Fruit fly (Drosophila melanogaster) whole organism, prepupa: ENCODE measurements around the gene CG12278.

Experiments used
- Blimp-1 ChIP-seq: fragments of 200-800 bp; sonication (Bioruptor generic); optimal IDR thresholded peaks from 3 replicates; lab custom pipeline; 2017; ENCODE audit warnings: missing biosample characterization, missing genetic modification characterization, mild to moderate bottlenecking, moderate library complexity, missing genetic modification reagents
- CG10631 ChIP-seq: fragments of 200-800 bp; sonication (Bioruptor generic); optimal IDR thresholded peaks from 2 replicates; lab custom pipeline; 2016; ENCODE audit warnings: missing biosample characterization, missing genetic modification characterization
- CG10669 ChIP-seq: fragments of 200-800 bp; sonication (Bioruptor generic); optimal IDR thresholded peaks from 3 replicates; lab custom pipeline; 2018; ENCODE audit warnings: missing biosample characterization, mild to moderate bottlenecking, missing genetic modification characterization, moderate library complexity
- CG11294 ChIP-seq: fragments of 200-800 bp; sonication (Bioruptor generic); IDR thresholded peaks from 2 replicates; pipeline ENCODE4 v1.3.6; 2022; ENCODE audit warnings: missing biosample characterization, missing genetic modification characterization
- CG15336 ChIP-seq: fragments of 200-800 bp; sonication (Bioruptor generic); IDR thresholded peaks from 2 replicates; pipeline ENCODE4 v1.3.6; 2022; ENCODE audit warnings: missing biosample characterization, missing genetic modification characterization
- CG1621 ChIP-seq: fragments of 200-800 bp; sonication (Bioruptor generic); optimal IDR thresholded peaks from 3 replicates; lab custom pipeline; 2018; ENCODE audit warnings: missing biosample characterization, mild to moderate bottlenecking, missing genetic modification characterization
- CG16779 ChIP-seq: fragments of 200-800 bp; sonication (Bioruptor generic); optimal IDR thresholded peaks from 3 replicates; lab custom pipeline; 2017; ENCODE audit warnings: missing biosample characterization, mild to moderate bottlenecking, missing genetic modification characterization
- CG3032 ChIP-seq: fragments of 200-800 bp; optimal IDR thresholded peaks from 2 replicates; lab custom pipeline; 2019; ENCODE audit warnings: missing biosample characterization, mild to moderate bottlenecking, missing genetic modification characterization, moderate library complexity
- CG31627 ChIP-seq: fragments of 200-800 bp; sonication (Bioruptor generic); optimal IDR thresholded peaks from 3 replicates; lab custom pipeline; 2016; ENCODE audit warnings: missing biosample characterization, missing genetic modification characterization
- CG34406 ChIP-seq: fragments of 200-800 bp; sonication (Bioruptor generic); optimal IDR thresholded peaks from 3 replicates; lab custom pipeline; 2016; ENCODE audit warnings: missing biosample characterization, missing genetic modification characterization
- CG3919 ChIP-seq: fragments of 200-800 bp; sonication (Bioruptor generic); optimal IDR thresholded peaks from 3 replicates; lab custom pipeline; 2016; ENCODE audit warnings: missing biosample characterization, missing genetic modification characterization
- CG4318 ChIP-seq: fragments of 200-800 bp; sonication (Bioruptor generic); optimal IDR thresholded peaks from 3 replicates; lab custom pipeline; 2017; ENCODE audit warnings: missing biosample characterization, mild to moderate bottlenecking, missing genetic modification characterization
- CG6163 ChIP-seq: fragments of 200-800 bp; sonication (Bioruptor generic); IDR thresholded peaks from 3 replicates; pipeline ENCODE4 v1.3.6; 2022; ENCODE audit warnings: missing biosample characterization, missing genetic modification characterization
- CG6276 ChIP-seq: fragments of 200-800 bp; sonication (Bioruptor generic); optimal IDR thresholded peaks from 2 replicates; lab custom pipeline; 2017; ENCODE audit warnings: missing biosample characterization, mild to moderate bottlenecking, missing genetic modification characterization
- CG6808 ChIP-seq: fragments of 200-800 bp; sonication (Bioruptor generic); optimal IDR thresholded peaks from 3 replicates; lab custom pipeline; 2017; ENCODE audit warnings: missing biosample characterization, missing genetic modification characterization, mild to moderate bottlenecking, moderate library complexity, missing genetic modification reagents
- CG8119 ChIP-seq: fragments of 200-800 bp; sonication (Bioruptor generic); IDR thresholded peaks from 3 replicates; pipeline ENCODE4 v1.3.6; 2022; ENCODE audit warnings: missing biosample characterization, missing genetic modification characterization
- CG8632 ChIP-seq: fragments of 200-800 bp; sonication (Bioruptor generic); optimal IDR thresholded peaks from 3 replicates; lab custom pipeline; 2016; ENCODE audit warnings: missing biosample characterization, missing genetic modification characterization
- CG9139 ChIP-seq: fragments of 200-800 bp; sonication (Bioruptor generic); optimal IDR thresholded peaks from 3 replicates; lab custom pipeline; 2017; ENCODE audit warnings: missing biosample characterization, mild to moderate bottlenecking, missing genetic modification characterization
- Eip75B ChIP-seq: fragments of 200-800 bp; sonication (Bioruptor generic); optimal IDR thresholded peaks from 3 replicates; lab custom pipeline; 2016; ENCODE audit warnings: missing biosample characterization, missing genetic modification characterization
- Eip78C ChIP-seq: fragments of 200-800 bp; sonication (Bioruptor generic); peaks from one replicate; lab custom pipeline; 2016; ENCODE audit warnings: missing biosample characterization, missing genetic modification characterization
- Ets21C ChIP-seq: fragments of 200-800 bp; sonication (Bioruptor generic); optimal IDR thresholded peaks from 3 replicates; lab custom pipeline; 2016; ENCODE audit warnings: missing biosample characterization, missing genetic modification characterization
- Gug ChIP-seq: fragments of 200-800 bp; sonication (Bioruptor generic); IDR thresholded peaks from 2 replicates; pipeline ENCODE4 v1.3.6; 2022; ENCODE audit warnings: missing biosample characterization, missing genetic modification characterization
- Hr38 ChIP-seq: sonication (Bioruptor generic); optimal IDR thresholded peaks from 2 replicates; lab custom pipeline; 2016; ENCODE audit warnings: missing biosample characterization, missing genetic modification characterization
- Hr4 ChIP-seq: fragments of 200-800 bp; sonication (Bioruptor generic); optimal IDR thresholded peaks from 3 replicates; lab custom pipeline; 2016; ENCODE audit warnings: missing biosample characterization, missing genetic modification characterization
- Met ChIP-seq: fragments of 200-800 bp; sonication (Bioruptor generic); optimal IDR thresholded peaks from 3 replicates; lab custom pipeline; 2016; ENCODE audit warnings: missing biosample characterization, missing genetic modification characterization
- Sox102F ChIP-seq: fragments of 200-800 bp; sonication (Bioruptor generic); optimal IDR thresholded peaks from 2 replicates; lab custom pipeline; 2016; ENCODE audit warnings: missing biosample characterization, mild to moderate bottlenecking, missing genetic modification characterization
- Sox14 ChIP-seq: fragments of 200-800 bp; sonication (Bioruptor generic); optimal IDR thresholded peaks from 3 replicates; lab custom pipeline; 2016; ENCODE audit warnings: missing biosample characterization, missing genetic modification characterization
- Sox15 ChIP-seq: fragments of 200-800 bp; sonication (Bioruptor generic); optimal IDR thresholded peaks from 3 replicates; lab custom pipeline; 2016; ENCODE audit warnings: missing biosample characterization, missing genetic modification characterization
- achi ChIP-seq: fragments of 200-800 bp; sonication (Bioruptor generic); optimal IDR thresholded peaks from 3 replicates; lab custom pipeline; 2016; ENCODE audit warnings: missing biosample characterization, missing genetic modification characterization
- acj6 ChIP-seq: fragments of 200-800 bp; sonication (Bioruptor generic); optimal IDR thresholded peaks from 3 replicates; lab custom pipeline; 2016; ENCODE audit warnings: missing biosample characterization, missing genetic modification characterization
- cyc ChIP-seq: fragments of 200-800 bp; sonication (Bioruptor generic); optimal IDR thresholded peaks from 3 replicates; lab custom pipeline; 2016; ENCODE audit warnings: missing biosample characterization, missing genetic modification characterization
- eg ChIP-seq: fragments of 200-800 bp; sonication (Bioruptor generic); IDR thresholded peaks from 3 replicates; pipeline ENCODE4 v1.3.6; 2022; ENCODE audit warnings: missing biosample characterization, missing genetic modification characterization
- esn ChIP-seq: fragments of 200-800 bp; sonication (Bioruptor generic); optimal IDR thresholded peaks from 2 replicates; lab custom pipeline; 2016; ENCODE audit warnings: missing biosample characterization, mild to moderate bottlenecking, missing genetic modification characterization, moderate library complexity
- fd59A ChIP-seq: fragments of 200-800 bp; sonication (Bioruptor generic); optimal IDR thresholded peaks from 2 replicates; lab custom pipeline; 2017; ENCODE audit warnings: missing biosample characterization, mild to moderate bottlenecking, missing genetic modification characterization, missing genetic modification reagents
- fkh ChIP-seq: fragments of 200-800 bp; sonication (Bioruptor generic); optimal IDR thresholded peaks from 3 replicates; lab custom pipeline; 2017; ENCODE audit warnings: missing biosample characterization, mild to moderate bottlenecking, missing genetic modification characterization, moderate library complexity
- net ChIP-seq: fragments of 200-800 bp; sonication (Bioruptor generic); optimal IDR thresholded peaks from 3 replicates; lab custom pipeline; 2016; ENCODE audit warnings: missing biosample characterization, missing genetic modification characterization
- pdm3 ChIP-seq: fragments of 200-800 bp; sonication (Bioruptor generic); optimal IDR thresholded peaks from 3 replicates; lab custom pipeline; 2016; ENCODE audit warnings: missing biosample characterization, missing genetic modification characterization
- spab ChIP-seq: fragments of 200-800 bp; sonication (Bioruptor generic); optimal IDR thresholded peaks from 2 replicates; lab custom pipeline; 2017; ENCODE audit warnings: missing biosample characterization, mild to moderate bottlenecking, missing genetic modification characterization, missing genetic modification reagents
- ss ChIP-seq, 2 experiments: fragments of 200-800 bp; sonication (Bioruptor generic); optimal IDR thresholded peaks; 2 replicates in 1 of 2; 3 replicates in 1 of 2; lab custom pipeline; 2017 to 2018; ENCODE audit warnings: mild to moderate bottlenecking in 2 of 2, missing biosample characterization in 2 of 2, missing genetic modification characterization in 2 of 2, moderate library complexity in 1 of 2
- svp ChIP-seq: fragments of 200-800 bp; sonication (Bioruptor generic); peaks from one replicate; lab custom pipeline; 2016; ENCODE audit warnings: missing biosample characterization, missing genetic modification characterization
- topi ChIP-seq: fragments of 200-800 bp; sonication (Bioruptor generic); optimal IDR thresholded peaks from 3 replicates; lab custom pipeline; 2016; ENCODE audit warnings: missing biosample characterization, missing genetic modification characterization
- vri ChIP-seq: fragments of 200-800 bp; sonication (Bioruptor generic); optimal IDR thresholded peaks from 3 replicates; lab custom pipeline; 2016; ENCODE audit warnings: missing biosample characterization, mild to moderate bottlenecking, missing genetic modification characterization

The CG12278 gene

DNA sequence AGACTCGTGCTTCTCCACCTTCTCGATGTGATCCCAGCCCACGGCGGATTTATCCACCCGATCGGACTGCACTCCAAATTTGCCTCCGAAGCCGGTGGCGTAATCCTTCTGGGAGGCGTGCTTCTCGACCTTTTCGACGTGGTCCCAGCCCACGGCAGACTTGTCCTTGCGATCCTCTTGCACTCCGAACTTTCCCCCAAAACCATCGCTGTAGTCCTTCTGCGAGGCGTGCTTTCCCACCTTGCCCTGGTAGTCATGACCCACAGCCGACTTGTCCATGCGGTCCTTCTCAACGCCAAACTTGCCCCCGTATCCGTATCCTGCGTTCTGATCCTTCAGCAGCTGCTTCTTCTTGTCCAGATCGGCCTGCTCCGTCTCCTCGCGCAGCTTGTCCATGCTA is 19.6 kb downstream of the CG12278 start:
- TF ChIP-seq CG16779 (tag; lab: Kevin White, UChicago) (no peak), pdm3 (GFP tag; lab: Kevin White, UChicago) (no peak), CG9139 (GFP tag; lab: Kevin White, UChicago) (no peak), net (GFP tag; lab: Kevin White, UChicago) (no peak), fkh (GFP tag; lab: Kevin White, UChicago) (no peak), Eip78C (GFP tag; lab: Kevin White, UChicago) (no peak), spab (GFP tag; lab: Kevin White, UChicago) (no peak), CG10669 (GFP tag; lab: Kevin White, UChicago) (no peak), CG3032 (no peak), CG6163 (GFP tag; lab: Robert Waterston, UW) (no peak), cyc (GFP tag; lab: Kevin White, UChicago) (no peak), CG8632 (GFP tag; lab: Kevin White, UChicago) (no peak), CG6808 (no peak), CG15336 (GFP tag; lab: Robert Waterston, UW) (no peak), CG8119 (GFP tag; lab: Robert Waterston, UW) (no peak)

DNA sequence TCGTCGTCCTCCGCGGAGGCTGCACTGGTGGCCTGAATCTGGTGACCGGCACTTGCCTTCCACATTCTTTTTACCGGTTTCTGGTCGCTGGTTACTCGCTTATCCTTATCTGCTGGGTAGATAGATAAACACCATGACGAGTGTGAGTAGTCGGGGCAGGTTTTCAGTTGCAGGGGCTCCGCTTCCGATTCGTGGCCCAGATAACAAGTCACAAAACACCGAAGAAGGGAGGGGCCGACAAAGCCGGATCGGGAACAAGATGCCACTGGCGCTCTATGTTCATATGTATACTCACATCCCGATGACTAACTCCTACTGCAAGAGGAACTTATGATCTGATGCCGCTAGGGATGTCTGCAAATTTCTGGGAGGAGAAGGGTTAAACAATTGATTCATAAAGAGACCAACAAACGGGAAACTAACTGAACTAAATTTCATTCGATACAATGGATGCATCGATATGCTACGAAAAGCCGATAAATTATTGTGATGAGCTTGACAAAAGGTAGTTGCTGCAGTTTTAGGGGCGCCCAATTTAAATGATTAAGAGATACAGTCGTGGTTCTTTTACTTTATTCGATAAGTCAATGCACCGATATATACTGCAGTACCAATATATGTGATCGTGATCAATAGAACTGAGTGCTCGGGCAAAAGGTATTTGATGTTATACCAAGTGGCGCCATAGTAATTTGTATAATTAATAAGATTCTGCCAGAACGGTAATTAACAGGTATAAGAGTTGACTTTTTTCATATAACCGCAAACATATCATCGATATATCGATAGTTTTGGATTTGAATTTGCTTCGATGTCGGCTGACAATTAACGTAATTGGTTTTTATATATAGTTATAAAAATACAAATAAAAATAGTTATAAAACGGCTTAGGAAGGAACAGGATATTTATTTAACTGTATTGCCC is 20.4 kb downstream of the CG12278 start, which contains the start of gene Cortactin:
TSS of gene Cortactin (minus strand) at position 472 of the 925 bp plus-strand sequence.
- no peak for TF ChIP-seq net (GFP tag; lab: Kevin White, UChicago)
- TF ChIP-seq acj6 (GFP tag; lab: Kevin White, UChicago) = no peak
- peak; percentile 15 for TF ChIP-seq Eip78C (GFP tag; lab: Kevin White, UChicago)
- no peak for TF ChIP-seq CG6276
- peak; percentile 62 for TF ChIP-seq svp
- TF ChIP-seq cyc (GFP tag; lab: Kevin White, UChicago) = no peak
- TF ChIP-seq CG34406 (GFP tag; lab: Kevin White, UChicago) = no peak
- peak; percentile 2 for TF ChIP-seq Sox14 (GFP tag; lab: Kevin White, UChicago)
- no peak for TF ChIP-seq CG1621 (tag; lab: Kevin White, UChicago)
- TF ChIP-seq Gug = no peak
- TF ChIP-seq Met (GFP tag; lab: Kevin White, UChicago) = no peak
- no peak for TF ChIP-seq Sox102F (GFP tag; lab: Kevin White, UChicago)
- no peak for TF ChIP-seq CG3032
- peak in 1 of 2 experiments; percentile 13 for TF ChIP-seq ss (GFP tag; optimal IDR thresholded peaks at IDR 0.05; lab: Kevin White, UChicago)
- TF ChIP-seq Ets21C (GFP tag; lab: Kevin White, UChicago) = no peak
- TF ChIP-seq pdm3 (GFP tag; lab: Kevin White, UChicago) = no peak
- TF ChIP-seq CG6163 (GFP tag; lab: Robert Waterston, UW) = no peak
- peak; percentile 1 for TF ChIP-seq CG3919 (GFP tag; lab: Kevin White, UChicago)

DNA sequence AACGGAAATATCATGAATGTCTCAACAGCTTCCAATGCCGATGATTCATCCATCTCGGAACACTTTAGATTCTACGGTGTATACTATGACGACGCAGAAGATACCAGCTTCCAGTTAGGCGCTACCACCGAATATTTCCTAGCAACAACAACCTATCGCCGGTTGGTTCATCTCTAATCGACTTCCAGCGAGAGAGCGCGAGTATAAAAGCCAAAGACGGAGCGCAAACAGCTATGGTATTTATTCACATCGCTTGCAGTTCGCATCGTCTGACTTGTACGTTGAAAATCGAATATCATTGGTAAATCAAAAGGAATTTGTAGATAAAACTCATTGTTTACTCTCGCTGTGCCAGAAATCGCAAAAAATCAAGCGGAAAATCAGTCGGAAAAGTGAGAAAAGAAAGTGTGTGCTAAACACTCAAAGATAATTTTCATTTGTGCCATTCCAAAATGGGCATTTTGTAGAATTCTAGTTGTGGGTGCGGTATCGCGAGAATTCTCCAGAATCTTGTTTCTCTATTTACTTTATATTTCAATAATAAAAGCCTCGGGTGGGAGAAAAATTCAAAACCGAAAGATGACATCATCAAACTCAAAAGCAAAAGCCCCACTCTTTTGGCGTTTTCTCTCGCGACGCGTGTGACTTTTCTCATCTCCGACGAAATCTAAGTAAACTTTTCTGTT is 21.3 kb downstream of the CG12278 start, which contains the start of gene AnxB9:
TSS of gene AnxB9 (plus strand) at position 232 of the 686 bp plus-strand sequence.
- TF ChIP-seq pdm3 (GFP tag; lab: Kevin White, UChicago) = no peak
- TF ChIP-seq cyc (GFP tag; lab: Kevin White, UChicago) = no peak
- peak; percentile 36 for TF ChIP-seq achi (GFP tag; lab: Kevin White, UChicago)
- TF ChIP-seq vri (GFP tag; lab: Kevin White, UChicago) = peak; percentile 80
- TF ChIP-seq CG4318 (GFP tag; lab: Kevin White, UChicago) = no peak
- peak; percentile 61 for TF ChIP-seq CG9139 (GFP tag; lab: Kevin White, UChicago)
- TF ChIP-seq svp = peak; percentile 46
- peak; percentile 29; the same call in 1 of the 3 replicates for TF ChIP-seq CG8119 (GFP tag; lab: Robert Waterston, UW)
- no peak for TF ChIP-seq Hr4
- no peak for TF ChIP-seq CG10631 (GFP tag; lab: Kevin White, UChicago)
- no peak for TF ChIP-seq Hr38 (GFP tag; lab: Kevin White, UChicago)
- TF ChIP-seq CG31627 (GFP tag; lab: Kevin White, UChicago) = no peak
- TF ChIP-seq CG8632 (GFP tag; lab: Kevin White, UChicago) = peak; percentile 10
- no peak; the same call in 1 of the 2 replicates for TF ChIP-seq CG11294 (GFP tag; lab: Robert Waterston, UW)
- peak; percentile 57; the same call in 2 of the 3 replicates for TF ChIP-seq eg (GFP tag; lab: Robert Waterston, UW)
- peak; percentile 17 for TF ChIP-seq Sox14 (GFP tag; lab: Kevin White, UChicago)
- TF ChIP-seq spab (GFP tag; lab: Kevin White, UChicago) = no peak
- TF ChIP-seq CG16779 (tag; lab: Kevin White, UChicago) = peak; percentile 65
- TF ChIP-seq esn = peak; percentile 60
- peak; percentile 49; the same call in 1 of the 2 replicates for TF ChIP-seq CG15336 (GFP tag; lab: Robert Waterston, UW)
- peak; percentile 41 for TF ChIP-seq CG3032
- no peak for TF ChIP-seq Gug
- no peak for TF ChIP-seq Blimp-1 (GFP tag; lab: Kevin White, UChicago)
- TF ChIP-seq Sox15 (GFP tag; lab: Kevin White, UChicago) = no peak
- peak; percentile 27 for TF ChIP-seq topi (GFP tag; lab: Kevin White, UChicago)
- peak; percentile 22 for TF ChIP-seq Eip75B
- peak; percentile 24 to 58 for TF ChIP-seq ss (GFP tag; optimal IDR thresholded peaks at IDR 0.05; lab: Kevin White, UChicago)
- no peak for TF ChIP-seq fd59A (GFP tag; lab: Kevin White, UChicago)
